Worm (Caenorhabditis elegans): ENCODE results near the gene npp-8.
"Not testable (repeated sequence)": the region's sequence is repeated elsewhere in the genome, so short reads cannot be mapped to it uniquely, and the experiment has no call there.

Gene npp-8

ce11 chrIV:1595802-1596201 is at the start of gene npp-8 (continued):
- peak; percentile 75; the same call in 1 of the 2 replicates for TF ChIP-seq aptf-2 (GFP tag; conservative IDR thresholded peaks at IDR 0.05)
- no peak for TF ChIP-seq nhr-120 (GFP tag; IDR thresholded peaks at IDR 0.05)
- TF ChIP-seq F33H1.4 (GFP tag; IDR thresholded peaks at IDR 0.05) = peak; percentile 81
- no peak for TF ChIP-seq F52B5.7 (tag; optimal IDR thresholded peaks at IDR 0.05)
- no peak for TF ChIP-seq mxl-1 (tag; optimal IDR thresholded peaks at IDR 0.05)
- TF ChIP-seq F57C9.4 (tag; optimal IDR thresholded peaks at IDR 0.05) = no peak
- TF ChIP-seq snpc-1.1 (tag; optimal IDR thresholded peaks at IDR 0.05; ENCODE audit: insufficient read depth) = peak; percentile 38
- TF ChIP-seq attf-6 (GFP tag; IDR thresholded peaks at IDR 0.05) = peak; percentile 38; the same call in 1 of the 2 replicates
- TF ChIP-seq Y53F4B.3 (GFP tag; IDR thresholded peaks at IDR 0.05) = no peak
- peak; percentile 34 for TF ChIP-seq gei-17 (GFP tag; optimal IDR thresholded peaks at IDR 0.05)
- TF ChIP-seq dox-1 (GFP tag; IDR thresholded peaks at IDR 0.05) = peak; percentile 96
- TF ChIP-seq repo-1 (tag; optimal IDR thresholded peaks at IDR 0.05) = peak; percentile 73
- no peak for TF ChIP-seq lsy-27 (tag; optimal IDR thresholded peaks at IDR 0.05; ENCODE audit: borderline replicate concordance, insufficient read depth)
- TF ChIP-seq snpc-4 (GFP tag; optimal IDR thresholded peaks at IDR 0.05) = peak; percentile 46
- peak; percentile 50 to 66 (median 59) for TF ChIP-seq snpc-4 (tag; optimal IDR thresholded peaks at IDR 0.05)
- TF ChIP-seq F10E7.11 (tag; optimal IDR thresholded peaks at IDR 0.05) = peak; percentile 48
- TF ChIP-seq ztf-28 (GFP tag; IDR thresholded peaks at IDR 0.05) = peak; percentile 67; the same call in 1 of the 2 replicates
- TF ChIP-seq nfya-1 (tag; optimal IDR thresholded peaks at IDR 0.05; ENCODE audit: borderline replicate concordance, insufficient read depth) = no peak
- TF ChIP-seq ceh-58 (GFP tag; IDR thresholded peaks at IDR 0.05) = no peak
- TF ChIP-seq madf-6 (GFP tag; IDR thresholded peaks at IDR 0.05) = peak; percentile 92
- peak; percentile 81 for TF ChIP-seq tlf-1 (GFP tag; optimal IDR thresholded peaks at IDR 0.05)
- TF ChIP-seq Y95B8A.8 (GFP tag; IDR thresholded peaks at IDR 0.05) = peak; percentile 91
- TF ChIP-seq Y79H2A.3 (GFP tag; conservative IDR thresholded peaks at IDR 0.05) = no peak
- no peak for TF ChIP-seq ama-1 (optimal IDR thresholded peaks at IDR 0.05)
- TF ChIP-seq ama-1 (GFP tag; optimal IDR thresholded peaks at IDR 0.05) = no peak
- TF ChIP-seq him-1 (tag; optimal IDR thresholded peaks at IDR 0.05) = no peak
- no peak for TF ChIP-seq let-526 (GFP tag; IDR thresholded peaks at IDR 0.05)
- TF ChIP-seq unc-130 (GFP tag; optimal IDR thresholded peaks at IDR 0.05) = peak; percentile 83
- no peak for TF ChIP-seq akir-1 (GFP tag; optimal IDR thresholded peaks at IDR 0.05)
- peak; percentile 89 for TF ChIP-seq ceh-100 (GFP tag; IDR thresholded peaks at IDR 0.05)
- TF ChIP-seq atf-7 (tag; optimal IDR thresholded peaks at IDR 0.05) = peak; percentile 33

- TF ChIP-seq nhr-179 (tag; optimal IDR thresholded peaks at IDR 0.05); sptf-2 (GFP tag; optimal IDR thresholded peaks at IDR 0.05); Y56A3A.18 (GFP tag; IDR thresholded peaks at IDR 0.05): not testable (repeated sequence)
Observed at ce11 chrIV:1645198-1645597, 49.6 kb upstream of the npp-8 start, which contains the start of gene nhr-274. TSS of gene nhr-274 (minus strand) at chrIV:1645298.

ce11 chrIV:1637333-1637732 is 41.7 kb upstream of the npp-8 start:
- TF ChIP-seq pbrm-1 (GFP tag; IDR thresholded peaks at IDR 0.05) (peak; percentile 40; the same call in 1 of the 2 replicates), T26A5.8 (tag; optimal IDR thresholded peaks at IDR 0.05) (no peak), D2030.7 (GFP tag; IDR thresholded peaks at IDR 0.05) (no peak), tbp1 (GFP tag; optimal IDR thresholded peaks at IDR 0.05) (peak; percentile 61), tlf-1 (GFP tag; optimal IDR thresholded peaks at IDR 0.05) (no peak), snpc-4 (GFP tag; optimal IDR thresholded peaks at IDR 0.05) (no peak), snpc-4 (tag; optimal IDR thresholded peaks at IDR 0.05) (no peak), Y53F4B.3 (GFP tag; IDR thresholded peaks at IDR 0.05) (no peak), him-1 (tag; optimal IDR thresholded peaks at IDR 0.05) (peak; percentile 27), nfyb-1 (GFP tag; IDR thresholded peaks at IDR 0.05) (peak; percentile 61; the same call in 1 of the 2 replicates), ztf-25 (GFP tag; IDR thresholded peaks at IDR 0.05) (no peak), Y67H2A.10 (GFP tag; conservative IDR thresholded peaks at IDR 0.05) (0 out of 2 replicates have a peak, but pooled peaks have one; percentile 35), F10E7.11 (tag; optimal IDR thresholded peaks at IDR 0.05) (no peak), lin-26 (GFP tag; IDR thresholded peaks at IDR 0.05) (0 out of 2 replicates have a peak, but pooled peaks have one; percentile 22), chd-7 (tag; optimal IDR thresholded peaks at IDR 0.05) (no peak), rpc-1 (optimal IDR thresholded peaks at IDR 0.05) (no peak), rpc-1 (tag; optimal IDR thresholded peaks at IDR 0.05) (peak; percentile 59), ceh-79 (tag; optimal IDR thresholded peaks at IDR 0.05) (no peak), K11D2.4 (GFP tag; IDR thresholded peaks at IDR 0.05) (peak; percentile 41; the same call in 1 of the 2 replicates)
